Worm (Caenorhabditis elegans) whole organism, L1 larva: ENCODE measurements around the gene sre-39.

Experiments
- F16B12.6 ChIP-seq: fragments of 150-350 bp; optimal IDR thresholded peaks from 2 replicates; lab custom pipeline; 2014; ENCODE audit warnings: missing biosample characterization, missing genetic modification characterization
- ama-1 ChIP-seq: fragments of 150-350 bp; optimal IDR thresholded peaks from 2 replicates; lab custom pipeline; 2014
- blmp-1 ChIP-seq: fragments of 150-350 bp; optimal IDR thresholded peaks from 2 replicates; lab custom pipeline; 2014; ENCODE audit warnings: missing biosample characterization, missing genetic modification characterization
- dpl-1 ChIP-seq, 3 experiments: fragments of 150-350 bp in 2 of 3; sonication (generic microtip) in 1 of 3; optimal IDR thresholded peaks; 2 replicates each; lab custom pipeline; 2014 to 2017; ENCODE audit warnings: missing biosample characterization in 3 of 3, missing genetic modification characterization in 3 of 3, missing genetic modification reagents in 3 of 3
- efl-1 ChIP-seq, 4 experiments: fragments of 150-350 bp; optimal IDR thresholded peaks in 3 of 4; peaks in 1 of 4; 1 replicate in 1 of 4; 2 replicates in 3 of 4; lab custom pipeline; 2014; ENCODE audit warnings: missing biosample characterization in 2 of 4, missing genetic modification characterization in 2 of 4, missing genetic modification reagents in 2 of 4
- elt-2 ChIP-seq: sonication (generic microtip); optimal IDR thresholded peaks from 2 replicates; lab custom pipeline; 2016; ENCODE audit warnings: missing genetic modification characterization, mild to moderate bottlenecking, inconsistent platforms, missing compliant biosample characterization, missing genetic modification reagents
- fkh-4 ChIP-seq: sonication (generic microtip); optimal IDR thresholded peaks from 2 replicates; lab custom pipeline; 2016; ENCODE audit warnings: missing compliant biosample characterization, missing genetic modification characterization, borderline replicate concordance
- grh-1 ChIP-seq: fragments of 200-800 bp; sonication (Bioruptor generic); IDR thresholded peaks from 2 replicates; pipeline ENCODE4 v1.3.6; 2022; ENCODE audit warnings: missing genetic modification reagents, missing genetic modification characterization, missing compliant biosample characterization
- hlh-17 ChIP-seq: fragments of 200-800 bp; sonication (Bioruptor generic); optimal IDR thresholded peaks from 2 replicates; lab custom pipeline; 2018; ENCODE audit warnings: missing genetic modification characterization, mild to moderate bottlenecking, missing compliant biosample characterization, moderate library complexity, borderline replicate concordance
- hlh-4 ChIP-seq: sonication (generic microtip); optimal IDR thresholded peaks from 2 replicates; lab custom pipeline; 2016; ENCODE audit warnings: mild to moderate bottlenecking, missing genetic modification characterization, missing compliant biosample characterization
- hpl-2 ChIP-seq: fragments of 150-350 bp; optimal IDR thresholded peaks from 2 replicates; lab custom pipeline; 2014; ENCODE audit warnings: missing biosample characterization, missing genetic modification reagents, missing genetic modification characterization
- isw-1 ChIP-seq: fragments of 200-800 bp; sonication (Bioruptor generic); IDR thresholded peaks from 2 replicates; pipeline ENCODE4 v1.3.6; 2022; ENCODE audit warnings: missing genetic modification characterization, missing compliant biosample characterization
- jun-1 ChIP-seq: fragments of 150-350 bp; optimal IDR thresholded peaks from 2 replicates; lab custom pipeline; 2014; ENCODE audit warnings: missing biosample characterization, missing genetic modification reagents, missing genetic modification characterization
- lin-13 ChIP-seq: fragments of 150-350 bp; optimal IDR thresholded peaks from 2 replicates; lab custom pipeline; 2014; ENCODE audit warnings: missing biosample characterization, missing genetic modification reagents, missing genetic modification characterization
- lin-14 ChIP-seq: fragments of 200-800 bp; sonication (Bioruptor generic); optimal IDR thresholded peaks from 2 replicates; lab custom pipeline; 2018; ENCODE audit warnings: mild to moderate bottlenecking, missing genetic modification characterization, moderate library complexity, missing compliant biosample characterization
- lin-15B ChIP-seq: fragments of 150-350 bp; sonication (generic microtip); optimal IDR thresholded peaks from 3 replicates; lab custom pipeline; 2014; ENCODE audit warnings: missing biosample characterization, missing genetic modification characterization
- lin-35 ChIP-seq, 2 experiments: fragments of 150-350 bp; optimal IDR thresholded peaks; 2 replicates each; lab custom pipeline; 2014; ENCODE audit warnings: missing biosample characterization in 2 of 2, missing genetic modification characterization in 2 of 2, missing genetic modification reagents in 2 of 2
- mdl-1 ChIP-seq, 2 experiments: fragments of 150-350 bp; optimal IDR thresholded peaks; 2 replicates each; lab custom pipeline; 2014 to 2017; ENCODE audit warnings: missing biosample characterization in 2 of 2, missing genetic modification characterization in 2 of 2, inconsistent platforms in 1 of 2
- mef-2 ChIP-seq: fragments of 150-350 bp; optimal IDR thresholded peaks from 2 replicates; lab custom pipeline; 2014; ENCODE audit warnings: missing biosample characterization, missing genetic modification characterization
- mep-1 ChIP-seq: fragments of 150-350 bp; optimal IDR thresholded peaks from 2 replicates; lab custom pipeline; 2014; ENCODE audit warnings: missing biosample characterization, missing genetic modification characterization
- nhr-11 ChIP-seq: fragments of 150-350 bp; optimal IDR thresholded peaks from 2 replicates; lab custom pipeline; 2014; ENCODE audit warnings: missing biosample characterization, missing genetic modification characterization
- nhr-12 ChIP-seq: sonication (generic microtip); optimal IDR thresholded peaks from 2 replicates; lab custom pipeline; 2017; ENCODE audit warnings: missing biosample characterization, missing genetic modification characterization
- nhr-20 ChIP-seq: sonication (generic microtip); optimal IDR thresholded peaks from 2 replicates; lab custom pipeline; 2016; ENCODE audit warnings: mild to moderate bottlenecking, missing genetic modification characterization, missing compliant biosample characterization
- nhr-47 ChIP-seq: sonication (generic microtip); optimal IDR thresholded peaks from 2 replicates; lab custom pipeline; 2016; ENCODE audit warnings: mild to moderate bottlenecking, missing genetic modification characterization, moderate library complexity, missing compliant biosample characterization
- nhr-84 ChIP-seq: sonication (generic microtip); optimal IDR thresholded peaks from 2 replicates; lab custom pipeline; 2017; ENCODE audit warnings: missing biosample characterization, missing genetic modification characterization
- nhr-90 ChIP-seq: sonication (generic microtip); optimal IDR thresholded peaks from 2 replicates; lab custom pipeline; 2016; ENCODE audit warnings: mild to moderate bottlenecking, missing genetic modification characterization, missing compliant biosample characterization; ENCODE audit not compliant: poor library complexity
- pax-3 ChIP-seq: fragments of 200-800 bp; sonication (Bioruptor generic); optimal IDR thresholded peaks from 2 replicates; lab custom pipeline; 2018; ENCODE audit warnings: mild to moderate bottlenecking, missing genetic modification characterization, moderate library complexity, missing compliant biosample characterization
- skn-1 ChIP-seq: fragments of 150-350 bp; optimal IDR thresholded peaks from 2 replicates; lab custom pipeline; 2014; ENCODE audit warnings: missing biosample characterization, missing genetic modification characterization
- sptf-1 ChIP-seq: fragments of 150-350 bp; optimal IDR thresholded peaks from 2 replicates; lab custom pipeline; 2014; ENCODE audit warnings: missing biosample characterization, missing genetic modification characterization
- sup-37 ChIP-seq: fragments of 200-800 bp; sonication (Bioruptor generic); optimal IDR thresholded peaks from 2 replicates; lab custom pipeline; 2018; ENCODE audit warnings: mild to moderate bottlenecking, missing genetic modification characterization, missing compliant biosample characterization
- swsn-7 ChIP-seq: sonication (generic microtip); optimal IDR thresholded peaks from 2 replicates; lab custom pipeline; 2016; ENCODE audit warnings: missing genetic modification characterization, missing compliant biosample characterization
- unc-98 ChIP-seq: fragments of 200-800 bp; sonication (Bioruptor generic); IDR thresholded peaks from 2 replicates; pipeline ENCODE4 v1.3.6; 2022; ENCODE audit warnings: missing genetic modification characterization, missing compliant biosample characterization
- xbp-1 ChIP-seq: sonication (generic microtip); optimal IDR thresholded peaks from 2 replicates; lab custom pipeline; 2016; ENCODE audit warnings: missing genetic modification characterization, missing compliant biosample characterization
- zag-1 ChIP-seq: fragments of 150-350 bp; optimal IDR thresholded peaks from 2 replicates; lab custom pipeline; 2014; ENCODE audit warnings: missing biosample characterization, missing genetic modification characterization
- zip-4 ChIP-seq: fragments of 200-800 bp; sonication (Bioruptor generic); optimal IDR thresholded peaks from 2 replicates; lab custom pipeline; 2018; ENCODE audit warnings: mild to moderate bottlenecking, missing genetic modification characterization, moderate library complexity, missing compliant biosample characterization

The sre-39 gene

ce11 chrII:4710813-4711212 lies 23.8 kb downstream of the sre-39 start:
- TF ChIP-seq hlh-17 (GFP tag; lab: Kevin White, UChicago) (no peak), isw-1 (GFP tag; lab: Robert Waterston, UW) (no peak)

ce11 chrII:4715676-4716075 lies 28.6 kb downstream of the sre-39 start, which contains the start of gene F41C3.8:
Gene F41C3.8 (plus strand): TSS chrII:4716046.
- TF ChIP-seq sptf-1 (tag; lab: Kevin White, UChicago) (no peak), jun-1 (no peak), lin-13 (GFP tag; lab: Kevin White, UChicago) (no peak), nhr-20 (tag; lab: Kevin White, UChicago) (no peak), elt-2 (tag; lab: Kevin White, UChicago) (peak; percentile 33), ama-1 (lab: Kevin White, UChicago) (no peak), lin-35 (GFP tag; optimal IDR thresholded peaks at IDR 0.05; lab: Kevin White, UChicago) (peak in 1 of 2 experiments; percentile 21), xbp-1 (tag; lab: Kevin White, UChicago) (no peak)

ce11 chrII:4726120-4726519 lies 39.1 kb downstream of the sre-39 start, which contains the start of gene F10G7.10:
Gene F10G7.10 (minus strand): TSS chrII:4726264.
- TF ChIP-seq dpl-1 (GFP tag; optimal IDR thresholded peaks at IDR 0.05; lab: Kevin White, UChicago) (peak in 1 of 3 experiments; percentile 4), hlh-4 (tag; lab: Kevin White, UChicago) (no peak), mdl-1 (tag; optimal IDR thresholded peaks at IDR 0.05; lab: Kevin White, UChicago) (peak in 1 of 2 experiments; percentile 19), lin-14 (GFP tag; lab: Kevin White, UChicago) (peak; percentile 56), blmp-1 (tag; lab: Kevin White, UChicago) (no peak), zag-1 (tag; lab: Kevin White, UChicago) (no peak), mep-1 (tag; lab: Kevin White, UChicago) (peak; percentile 15)

ce11 chrII:4726750-4727384 lies 39.8 kb downstream of the sre-39 start:
- TF ChIP-seq fkh-4: no peak
- TF ChIP-seq ama-1 (lab: Kevin White, UChicago): peak; percentile 10
- TF ChIP-seq nhr-11 (tag; lab: Kevin White, UChicago): no peak
- TF ChIP-seq mef-2 (tag; lab: Kevin White, UChicago): no peak
- no peak for TF ChIP-seq nhr-90 (tag; lab: Kevin White, UChicago)
- TF ChIP-seq nhr-12 (tag; lab: Kevin White, UChicago): no peak
- no peak for TF ChIP-seq unc-98 (GFP tag; lab: Robert Waterston, UW)
- no peak for TF ChIP-seq F16B12.6
- peak; percentile 35 for TF ChIP-seq elt-2 (tag; lab: Kevin White, UChicago)
- no peak for TF ChIP-seq skn-1 (tag; lab: Kevin White, UChicago)
- no peak for TF ChIP-seq efl-1 (optimal IDR thresholded peaks at IDR 0.05; lab: Kevin White, UChicago)
- no peak for TF ChIP-seq efl-1 (GFP tag; optimal IDR thresholded peaks at IDR 0.05 in 1 of 2; lab: Kevin White, UChicago)
- no peak for TF ChIP-seq hpl-2 (GFP tag; lab: Kevin White, UChicago)
- TF ChIP-seq swsn-7 (tag; lab: Kevin White, UChicago): no peak
- no peak for TF ChIP-seq nhr-47 (tag; lab: Kevin White, UChicago)
- no peak for TF ChIP-seq grh-1 (GFP tag; lab: Robert Waterston, UW)
- TF ChIP-seq nhr-84 (tag; lab: Kevin White, UChicago): no peak
- no peak for TF ChIP-seq lin-15B (tag; lab: Kevin White, UChicago)

ce11 chrII:4727769-4728168 lies 40.7 kb downstream of the sre-39 start, which contains the start of gene ttr-41:
Gene ttr-41 (minus strand): TSS chrII:4727869.
- TF ChIP-seq zip-4 (no peak), pax-3 (tag; lab: Kevin White, UChicago) (no peak), hlh-4 (tag; lab: Kevin White, UChicago) (no peak), sup-37 (GFP tag; lab: Kevin White, UChicago) (no peak), grh-1 (GFP tag; lab: Robert Waterston, UW) (no peak), sptf-1 (tag; lab: Kevin White, UChicago) (no peak)
